Fruit fly (Drosophila melanogaster): ENCODE data around the gene CG14074.

CG14074 gene

DNA sequence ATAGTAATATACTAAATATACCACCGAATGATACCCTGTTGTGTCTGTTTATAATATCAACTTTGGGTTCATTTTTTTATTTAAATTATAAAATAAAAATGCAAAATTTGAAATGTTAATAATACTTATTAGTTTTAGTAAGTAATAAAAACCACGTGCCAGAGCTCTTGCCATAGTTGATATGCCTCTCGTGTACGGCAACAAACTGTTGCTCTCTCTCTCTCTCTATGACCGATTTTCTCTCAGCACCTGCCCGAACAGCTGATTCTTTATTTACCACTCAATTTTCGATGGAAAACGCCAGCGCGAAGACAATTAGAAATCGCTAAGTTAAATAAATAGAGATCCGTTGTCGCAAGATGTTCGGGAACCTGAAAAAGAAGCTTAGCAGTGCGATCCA is 1.5 kb downstream of the CG14074 start, which contains the start of gene Dysb (continued):
- TF ChIP-seq otp (GFP tag; IDR thresholded peaks at IDR 0.05) (peak; percentile 92), cg (GFP tag; optimal IDR thresholded peaks at IDR 0.05) (no peak), Hsf (GFP tag; optimal IDR thresholded peaks at IDR 0.05) (peak; percentile 72), CG12659 (GFP tag; optimal IDR thresholded peaks at IDR 0.05) (peak; percentile 91), CG13296 (GFP tag; optimal IDR thresholded peaks at IDR 0.05) (peak; percentile 92), CG2116 (GFP tag; optimal IDR thresholded peaks at IDR 0.05) (peak; percentile 61), dysf (GFP tag; IDR thresholded peaks at IDR 0.05) (peak; percentile 89), HmgD (GFP tag; optimal IDR thresholded peaks at IDR 0.05) (no peak), CG11696 (GFP tag; IDR thresholded peaks at IDR 0.05) (peak; percentile 91), bsh (GFP tag; optimal IDR thresholded peaks at IDR 0.05) (peak; percentile 48 to 92), HHEX (GFP tag; optimal IDR thresholded peaks at IDR 0.05) (peak; percentile 83), CG3995 (GFP tag; optimal IDR thresholded peaks at IDR 0.05) (no peak), hkb (optimal IDR thresholded peaks at IDR 0.05) (no peak), hkb (GFP tag; IDR thresholded peaks at IDR 0.05) (peak; percentile 95), Xrp1 (GFP tag; IDR thresholded peaks at IDR 0.05) (peak; percentile 95), pita (GFP tag; optimal IDR thresholded peaks at IDR 0.05) (no peak), ap (GFP tag; IDR thresholded peaks at IDR 0.05) (peak; percentile 82), Gug (GFP tag; IDR thresholded peaks at IDR 0.05) (peak; percentile 90), ci (GFP tag; IDR thresholded peaks at IDR 0.05) (peak; percentile 95), Sry-β (GFP tag; optimal IDR thresholded peaks at IDR 0.05) (peak; percentile 10), CG3847 (GFP tag; IDR thresholded peaks at IDR 0.05) (peak; percentile 85), CG18262 (tag; optimal IDR thresholded peaks at IDR 0.05) (peak; percentile 89), sc (optimal IDR thresholded peaks at IDR 0.05) (no peak), sc (GFP tag; optimal IDR thresholded peaks at IDR 0.05) (peak; percentile 66), chm (GFP tag; IDR thresholded peaks at IDR 0.05) (peak; percentile 95), Lpt (GFP tag; optimal IDR thresholded peaks at IDR 0.05) (no peak), danr (GFP tag; IDR thresholded peaks at IDR 0.05) (peak; percentile 69; the same call in 1 of the 2 replicates), CHES-1-like (GFP tag; optimal IDR thresholded peaks at IDR 0.05) (peak; percentile 53), CG18619 (GFP tag; optimal IDR thresholded peaks at IDR 0.05) (peak; percentile 84), inv (GFP tag; IDR thresholded peaks at IDR 0.05; ENCODE audit: partially characterized antibody) (no peak), kni (GFP tag; optimal IDR thresholded peaks at IDR 0.05) (peak; percentile 70), yki (optimal IDR thresholded peaks at IDR 0.05) (no peak), CG3281 (GFP tag; optimal IDR thresholded peaks at IDR 0.05) (peak; percentile 82), CG4730 (GFP tag; IDR thresholded peaks at IDR 0.05) (peak; percentile 82), ftz-f1 (GFP tag; optimal IDR thresholded peaks at IDR 0.05) (peak; percentile 49), ab (GFP tag; optimal IDR thresholded peaks at IDR 0.05) (peak; percentile 50), CG9215 (GFP tag; IDR thresholded peaks at IDR 0.05) (no peak; the same call in 1 of the 2 replicates), CG34376 (GFP tag; optimal IDR thresholded peaks at IDR 0.05) (peak; percentile 88), CG8765 (GFP tag; IDR thresholded peaks at IDR 0.05) (peak; percentile 74), CG1647 (GFP tag; optimal IDR thresholded peaks at IDR 0.05) (no peak), E2f1 (GFP tag; IDR thresholded peaks at IDR 0.05) (peak; percentile 91), CG32772 (GFP tag; IDR thresholded peaks at IDR 0.05) (peak; percentile 86), CG7987 (GFP tag; optimal IDR thresholded peaks at IDR 0.05) (peak; percentile 70), br (optimal IDR thresholded peaks at IDR 0.05) (no peak), CG15479 (GFP tag; optimal IDR thresholded peaks at IDR 0.05) (no peak), wdn (GFP tag; IDR thresholded peaks at IDR 0.05) (peak; percentile 79), unc-4 (GFP tag; IDR thresholded peaks at IDR 0.05; ENCODE audit: partially characterized antibody) (peak; percentile 24; the same call in 1 of the 2 replicates), CG33557 (GFP tag; optimal IDR thresholded peaks at IDR 0.05) (peak; percentile 65), CG4404 (GFP tag; IDR thresholded peaks at IDR 0.05) (no peak), CG8359 (GFP tag; optimal IDR thresholded peaks at IDR 0.05; ENCODE audit: borderline replicate concordance) (peak; percentile 14), BEAF-32 (GFP tag; optimal IDR thresholded peaks at IDR 0.05) (no peak), ac (GFP tag; optimal IDR thresholded peaks at IDR 0.05) (peak; percentile 47), odd (GFP tag; optimal IDR thresholded peaks at IDR 0.05) (peak; percentile 79)
